Worm (Caenorhabditis elegans): ENCODE data around the gene Y104H12D.2.

DNA sequence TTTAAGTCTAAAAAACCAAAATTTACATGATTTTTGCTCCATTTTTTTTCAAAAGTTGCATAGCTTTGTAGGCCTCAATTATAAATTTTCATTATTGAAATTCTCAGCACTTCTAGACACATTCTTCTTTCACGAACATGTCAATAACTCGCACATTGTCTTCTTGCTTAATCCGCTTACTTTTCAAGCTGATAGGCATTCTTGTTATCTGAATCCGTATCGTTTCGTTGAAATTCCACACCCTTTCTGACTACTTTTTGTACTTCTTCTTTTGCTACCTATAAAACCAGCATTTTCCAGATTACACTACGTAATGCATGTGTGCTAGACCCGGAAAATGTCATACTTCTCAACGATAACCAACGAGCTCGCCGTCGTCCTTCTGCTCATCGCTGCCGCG lies 38.5 kb downstream of the Y104H12D.2 start, which contains the start of gene W09G12.9:
- no peak for TF ChIP-seq aly-2 (tag; optimal IDR thresholded peaks at IDR 0.05)
- no peak for TF ChIP-seq unc-39 (tag; optimal IDR thresholded peaks at IDR 0.05)
- no peak for TF ChIP-seq mdl-1 (tag; optimal IDR thresholded peaks at IDR 0.05)
- no peak for TF ChIP-seq unc-62 (GFP tag; optimal IDR thresholded peaks at IDR 0.05)

Data from whole organism, L3 larva.